Fruit fly (Drosophila melanogaster) whole organism, embryonic: ENCODE data around the gene eas.
A peak's percentile ranks its signal among the peaks of the same experiment; 100 is the strongest.

Experiments
- Abd-B ChIP-seq: fragments of 200-800 bp; sonication (Bioruptor generic); optimal IDR thresholded peaks from 2 replicates; lab custom pipeline; 2018; ENCODE audit warnings: missing biosample characterization, mild to moderate bottlenecking, missing genetic modification characterization, moderate library complexity
- CG10209 ChIP-seq: fragments of 200-800 bp; sonication (Bioruptor generic); optimal IDR thresholded peaks from 3 replicates; lab custom pipeline; 2017; ENCODE audit warnings: missing biosample characterization, mild to moderate bottlenecking, missing genetic modification characterization, missing genetic modification reagents
- CG10543 ChIP-seq: fragments of 200-800 bp; sonication (Bioruptor generic); optimal IDR thresholded peaks from 3 replicates; lab custom pipeline; 2017; ENCODE audit warnings: missing biosample characterization, mild to moderate bottlenecking, missing genetic modification characterization, moderate library complexity
- CG12071 ChIP-seq: fragments of 200-800 bp; sonication (Bioruptor generic); optimal IDR thresholded peaks from 3 replicates; lab custom pipeline; 2018; ENCODE audit warnings: missing biosample characterization, mild to moderate bottlenecking, missing genetic modification characterization
- CG12104 ChIP-seq: fragments of 200-800 bp; sonication (Bioruptor generic); optimal IDR thresholded peaks from 3 replicates; lab custom pipeline; 2016; ENCODE audit warnings: missing biosample characterization, missing genetic modification characterization
- CG12659 ChIP-seq: fragments of 200-800 bp; sonication (Bioruptor generic); optimal IDR thresholded peaks from 3 replicates; lab custom pipeline; 2017; ENCODE audit warnings: mild to moderate bottlenecking, missing biosample characterization, missing genetic modification reagents, missing genetic modification characterization
- CG13123 ChIP-seq: fragments of 200-800 bp; sonication (Bioruptor generic); optimal IDR thresholded peaks from 2 replicates; lab custom pipeline; 2016; ENCODE audit warnings: missing biosample characterization, missing genetic modification characterization
- CG15601 ChIP-seq: fragments of 200-800 bp; sonication (Bioruptor generic); optimal IDR thresholded peaks from 3 replicates; lab custom pipeline; 2019; ENCODE audit warnings: missing biosample characterization, mild to moderate bottlenecking, missing genetic modification characterization, moderate library complexity
- CG17359 ChIP-seq: fragments of 200-800 bp; sonication (Bioruptor generic); optimal IDR thresholded peaks from 3 replicates; lab custom pipeline; 2018; ENCODE audit warnings: missing biosample characterization, mild to moderate bottlenecking, missing genetic modification characterization, moderate library complexity
- CG2875 ChIP-seq: fragments of 200-800 bp; sonication (Bioruptor generic); optimal IDR thresholded peaks from 2 replicates; lab custom pipeline; 2017; ENCODE audit warnings: missing biosample characterization, mild to moderate bottlenecking, missing genetic modification characterization, missing genetic modification reagents
- CG33557 ChIP-seq: fragments of 200-800 bp; sonication (Bioruptor generic); optimal IDR thresholded peaks from 2 replicates; lab custom pipeline; 2019; ENCODE audit warnings: missing biosample characterization, mild to moderate bottlenecking, missing genetic modification characterization, moderate library complexity
- CG34422 ChIP-seq: fragments of 200-800 bp; sonication (Bioruptor generic); IDR thresholded peaks from 3 replicates; pipeline ENCODE4 v1.3.6; 2022; ENCODE audit warnings: missing biosample characterization, missing genetic modification characterization
- CG4404 ChIP-seq: fragments of 200-800 bp; sonication (Bioruptor generic); IDR thresholded peaks from 2 replicates; pipeline ENCODE4 v1.3.6; 2022; ENCODE audit warnings: missing biosample characterization, missing genetic modification characterization
- CG5245 ChIP-seq: fragments of 200-800 bp; sonication (Bioruptor generic); optimal IDR thresholded peaks from 3 replicates; lab custom pipeline; 2016; ENCODE audit warnings: missing biosample characterization, missing genetic modification characterization
- CG6254 ChIP-seq: fragments of 200-800 bp; sonication (Bioruptor generic); optimal IDR thresholded peaks from 3 replicates; lab custom pipeline; 2017; ENCODE audit warnings: mild to moderate bottlenecking, missing biosample characterization, missing genetic modification reagents, missing genetic modification characterization
- CG6765 ChIP-seq: fragments of 200-800 bp; sonication (Bioruptor generic); optimal IDR thresholded peaks from 3 replicates; lab custom pipeline; 2017; ENCODE audit warnings: missing biosample characterization, mild to moderate bottlenecking, missing genetic modification characterization
- CG8478 ChIP-seq: fragments of >200 bp; optimal IDR thresholded peaks from 2 replicates; lab custom pipeline; 2018
- CG8765 ChIP-seq: fragments of 200-800 bp; sonication (Bioruptor generic); IDR thresholded peaks from 2 replicates; pipeline ENCODE4 v1.3.6; 2022; ENCODE audit warnings: missing biosample characterization, missing genetic modification characterization
- CG8924 ChIP-seq: fragments of 200-800 bp; optimal IDR thresholded peaks from 3 replicates; lab custom pipeline; 2019; ENCODE audit warnings: missing biosample characterization, mild to moderate bottlenecking, missing genetic modification characterization, moderate library complexity
- CG9215 ChIP-seq: fragments of 200-800 bp; sonication (Bioruptor generic); IDR thresholded peaks from 2 replicates; pipeline ENCODE4 v1.3.6; 2022; ENCODE audit warnings: missing biosample characterization, missing genetic modification characterization
- Camta ChIP-seq: fragments of 200-800 bp; sonication (Bioruptor generic); optimal IDR thresholded peaks from 2 replicates; lab custom pipeline; 2016; ENCODE audit warnings: missing biosample characterization, missing genetic modification characterization
- CoRest ChIP-seq: fragments of 200-800 bp; sonication (Bioruptor generic); optimal IDR thresholded peaks from 3 replicates; lab custom pipeline; 2018; ENCODE audit warnings: missing biosample characterization, mild to moderate bottlenecking, missing genetic modification characterization, moderate library complexity
- D ChIP-seq, 2 experiments: fragments of 200-800 bp in 1 of 2; fragments of >200 bp in 1 of 2; sonication (Bioruptor generic) in 1 of 2; optimal IDR thresholded peaks; 2 replicates in 1 of 2; 3 replicates in 1 of 2; lab custom pipeline; 2017; ENCODE audit warnings: mild to moderate bottlenecking in 1 of 2, missing biosample characterization in 1 of 2, missing genetic modification characterization in 1 of 2, missing genetic modification reagents in 1 of 2
- Hr51 ChIP-seq, 2 experiments: fragments of 200-800 bp; sonication (Bioruptor generic); optimal IDR thresholded peaks; 2 replicates in 1 of 2; 3 replicates in 1 of 2; lab custom pipeline; 2016 to 2018; ENCODE audit warnings: missing biosample characterization in 2 of 2, missing genetic modification characterization in 2 of 2, mild to moderate bottlenecking in 1 of 2, moderate library complexity in 1 of 2
- Meics ChIP-seq: fragments of 200-800 bp; sonication (Bioruptor generic); optimal IDR thresholded peaks from 2 replicates; lab custom pipeline; 2017; ENCODE audit warnings: missing biosample characterization, mild to moderate bottlenecking, missing genetic modification characterization
- Myb ChIP-seq: fragments of 200-800 bp; sonication (Bioruptor generic); optimal IDR thresholded peaks from 2 replicates; lab custom pipeline; 2016; ENCODE audit warnings: missing biosample characterization, missing genetic modification characterization
- Nf-YA ChIP-seq: fragments of 200-800 bp; sonication (Bioruptor generic); IDR thresholded peaks from 2 replicates; pipeline ENCODE4 v1.3.6; 2022; ENCODE audit warnings: missing biosample characterization, missing genetic modification characterization
- Rfx ChIP-seq: fragments of 200-800 bp; sonication (Bioruptor generic); IDR thresholded peaks from 2 replicates; pipeline ENCODE4 v1.3.6; 2022; ENCODE audit warnings: missing biosample characterization, missing genetic modification characterization
- Ssrp ChIP-seq: fragments of 200-800 bp; sonication (Bioruptor generic); optimal IDR thresholded peaks from 2 replicates; lab custom pipeline; 2018; ENCODE audit warnings: missing biosample characterization, mild to moderate bottlenecking, missing genetic modification characterization, moderate library complexity
- TFAM ChIP-seq: fragments of 200-800 bp; sonication (Bioruptor generic); optimal IDR thresholded peaks from 2 replicates; lab custom pipeline; 2017; ENCODE audit warnings: missing biosample characterization, missing genetic modification characterization, inconsistent platforms
- Tbp ChIP-seq: fragments of >200 bp; optimal IDR thresholded peaks from 2 replicates; lab custom pipeline; 2018; ENCODE audit warnings: missing biosample characterization, missing genetic modification characterization
- Xbp1 ChIP-seq: fragments of 200-800 bp; sonication (Bioruptor generic); optimal IDR thresholded peaks from 3 replicates; lab custom pipeline; 2016; ENCODE audit warnings: missing biosample characterization, mild to moderate bottlenecking, missing genetic modification characterization
- al ChIP-seq: fragments of 200-800 bp; sonication (Bioruptor generic); IDR thresholded peaks from 2 replicates; pipeline ENCODE4 v1.3.6; 2022; ENCODE audit warnings: missing biosample characterization, missing genetic modification characterization
- ase ChIP-seq: fragments of 200-800 bp; sonication (Bioruptor generic); IDR thresholded peaks from 3 replicates; pipeline ENCODE4 v1.3.6; 2022; ENCODE audit warnings: missing biosample characterization, missing genetic modification characterization
- ash1 ChIP-seq: fragments of 200-800 bp; sonication (Bioruptor generic); optimal IDR thresholded peaks from 2 replicates; lab custom pipeline; 2018; ENCODE audit warnings: missing biosample characterization, mild to moderate bottlenecking, missing genetic modification characterization
- bab2 ChIP-seq: fragments of 200-800 bp; sonication (Bioruptor generic); optimal IDR thresholded peaks from 2 replicates; lab custom pipeline; 2016; ENCODE audit warnings: missing biosample characterization, missing genetic modification characterization
- crol ChIP-seq: fragments of 200-800 bp; sonication (Bioruptor generic); IDR thresholded peaks from 2 replicates; pipeline ENCODE4 v1.3.6; 2022; ENCODE audit warnings: missing biosample characterization, missing genetic modification characterization
- fd64A ChIP-seq: fragments of 200-800 bp; sonication (Bioruptor generic); optimal IDR thresholded peaks from 3 replicates; lab custom pipeline; 2018; ENCODE audit warnings: missing biosample characterization, mild to moderate bottlenecking, missing genetic modification characterization
- gro ChIP-seq: fragments of 200-800 bp; sonication (Bioruptor generic); optimal IDR thresholded peaks from 2 replicates; lab custom pipeline; 2016; ENCODE audit warnings: missing biosample characterization, missing genetic modification characterization
- gsb-n ChIP-seq: fragments of 200-800 bp; sonication (Bioruptor generic); optimal IDR thresholded peaks from 3 replicates; lab custom pipeline; 2018; ENCODE audit warnings: missing biosample characterization, mild to moderate bottlenecking, missing genetic modification characterization
- ind ChIP-seq: fragments of 200-800 bp; sonication (Bioruptor generic); optimal IDR thresholded peaks from 3 replicates; lab custom pipeline; 2016; ENCODE audit warnings: missing biosample characterization, missing genetic modification characterization
- insv ChIP-seq, 2 experiments: fragments of 200-800 bp; sonication (Bioruptor generic); optimal IDR thresholded peaks; 3 replicates each; lab custom pipeline; 2016 to 2018; ENCODE audit warnings: missing biosample characterization in 2 of 2, missing genetic modification characterization in 2 of 2
- mam ChIP-seq: fragments of 200-800 bp; sonication (Bioruptor generic); optimal IDR thresholded peaks from 3 replicates; lab custom pipeline; 2016; ENCODE audit warnings: missing biosample characterization, missing genetic modification characterization
- oc ChIP-seq: fragments of 200-800 bp; sonication (Bioruptor generic); optimal IDR thresholded peaks from 2 replicates; lab custom pipeline; 2018; ENCODE audit warnings: missing biosample characterization, mild to moderate bottlenecking, missing genetic modification characterization, moderate library complexity
- phol ChIP-seq: fragments of 200-800 bp; sonication (Bioruptor generic); optimal IDR thresholded peaks from 3 replicates; lab custom pipeline; 2018; ENCODE audit warnings: missing biosample characterization, mild to moderate bottlenecking, missing genetic modification characterization, moderate library complexity
- row ChIP-seq: fragments of 200-800 bp; sonication (Bioruptor generic); IDR thresholded peaks from 3 replicates; pipeline ENCODE4 v1.3.6; 2022; ENCODE audit warnings: missing biosample characterization, missing genetic modification characterization
- sd ChIP-seq: fragments of 200-800 bp; sonication (Bioruptor generic); optimal IDR thresholded peaks from 3 replicates; lab custom pipeline; 2018; ENCODE audit warnings: missing biosample characterization, mild to moderate bottlenecking, missing genetic modification characterization, moderate library complexity
- slp2 ChIP-seq: fragments of 200-800 bp; sonication (Bioruptor generic); optimal IDR thresholded peaks from 2 replicates; lab custom pipeline; 2016; ENCODE audit warnings: missing biosample characterization, missing genetic modification characterization
- tgo ChIP-seq: fragments of 200-800 bp; sonication (Bioruptor generic); IDR thresholded peaks from 3 replicates; pipeline ENCODE4 v1.3.6; 2022; ENCODE audit warnings: missing biosample characterization, missing genetic modification characterization
- unc-4 ChIP-seq: fragments of 200-800 bp; sonication (Bioruptor generic); IDR thresholded peaks from 2 replicates; pipeline ENCODE4 v1.3.6; 2022; ENCODE audit warnings: missing biosample characterization, missing genetic modification characterization; ENCODE audit not compliant: partially characterized antibody

Gene eas

dm6 chrX:16318858-16319557 lies 40.9 kb downstream of the eas start (continued):
- no peak for TF ChIP-seq TFAM
- no peak for TF ChIP-seq unc-4 (GFP tag; lab: Robert Waterston, UW)
- TF ChIP-seq tgo (GFP tag; lab: Robert Waterston, UW), result no peak
- TF ChIP-seq row (GFP tag; lab: Robert Waterston, UW), result peak; percentile 11; the same call in 2 of the 3 replicates
- no peak for TF ChIP-seq bab2 (GFP tag; lab: Kevin White, UChicago)
- TF ChIP-seq CG8478 (lab: Kevin White, UChicago), result no peak
- TF ChIP-seq Xbp1 (GFP tag; lab: Kevin White, UChicago), result no peak
- no peak for TF ChIP-seq Myb (GFP tag; lab: Kevin White, UChicago)
- TF ChIP-seq CG2875, result no peak
- TF ChIP-seq insv (GFP tag; optimal IDR thresholded peaks at IDR 0.05; lab: Kevin White, UChicago), result peak in 1 of 2 experiments; percentile 83
- no peak for TF ChIP-seq slp2 (GFP tag; lab: Kevin White, UChicago)
- no peak for TF ChIP-seq oc (tag; lab: Kevin White, UChicago)
- TF ChIP-seq CG6254 (GFP tag; lab: Kevin White, UChicago), result no peak
- TF ChIP-seq Nf-YA, result no peak
- TF ChIP-seq Rfx (GFP tag; lab: Robert Waterston, UW), result no peak; the same call in 1 of the 2 replicates
- TF ChIP-seq mam (GFP tag; lab: Kevin White, UChicago), result no peak
- no peak for TF ChIP-seq Meics
- TF ChIP-seq CG12104, result no peak
- TF ChIP-seq gro (GFP tag; lab: Kevin White, UChicago), result no peak
- TF ChIP-seq phol (tag; lab: Kevin White, UChicago), result no peak
- TF ChIP-seq Abd-B (GFP tag; lab: Kevin White, UChicago), result no peak
- TF ChIP-seq ash1 (GFP tag; lab: Kevin White, UChicago), result no peak
- TF ChIP-seq CG6765 (GFP tag; lab: Kevin White, UChicago), result no peak
- TF ChIP-seq al (GFP tag; lab: Robert Waterston, UW), result no peak
- no peak for TF ChIP-seq fd64A
- no peak for TF ChIP-seq CoRest (tag; lab: Kevin White, UChicago)
- TF ChIP-seq CG9215, result no peak
- no peak for TF ChIP-seq Camta (GFP tag; lab: Kevin White, UChicago)
- TF ChIP-seq CG34422 (GFP tag; lab: Robert Waterston, UW), result peak; percentile 82; the same call in 1 of the 3 replicates
- no peak for TF ChIP-seq CG12659 (GFP tag; lab: Kevin White, UChicago)
- no peak for TF ChIP-seq Tbp (GFP tag; lab: Kevin White, UChicago)
- no peak for TF ChIP-seq CG17359 (tag; lab: Kevin White, UChicago)
- TF ChIP-seq CG8924 (tag; lab: Kevin White, UChicago), result peak; percentile 9
- no peak for TF ChIP-seq Hr51 (GFP tag; optimal IDR thresholded peaks at IDR 0.05; lab: Kevin White, UChicago)
- TF ChIP-seq CG12071 (GFP tag; lab: Kevin White, UChicago), result no peak
- TF ChIP-seq Ssrp (tag; lab: Kevin White, UChicago), result no peak
- TF ChIP-seq crol (GFP tag; lab: Robert Waterston, UW), result no peak
- no peak for TF ChIP-seq CG4404
- TF ChIP-seq ind (GFP tag; lab: Kevin White, UChicago), result no peak
- TF ChIP-seq CG5245 (GFP tag; lab: Kevin White, UChicago), result no peak
- TF ChIP-seq D (optimal IDR thresholded peaks at IDR 0.05; lab: Kevin White, UChicago), result no peak
- TF ChIP-seq D (GFP tag; optimal IDR thresholded peaks at IDR 0.05; lab: Kevin White, UChicago), result no peak
- TF ChIP-seq sd (tag; lab: Kevin White, UChicago), result peak; percentile 96
- TF ChIP-seq CG10543 (GFP tag; lab: Kevin White, UChicago), result peak; percentile 65
- TF ChIP-seq gsb-n, result no peak
- TF ChIP-seq CG10209 (GFP tag; lab: Kevin White, UChicago), result no peak
- TF ChIP-seq CG13123 (GFP tag; lab: Kevin White, UChicago), result no peak
- TF ChIP-seq ase (GFP tag; lab: Robert Waterston, UW), result no peak
- no peak for TF ChIP-seq CG8765 (GFP tag; lab: Robert Waterston, UW)
- TF ChIP-seq CG15601 (tag; lab: Kevin White, UChicago), result no peak
- TF ChIP-seq CG33557 (GFP tag; lab: Kevin White, UChicago), result peak; percentile 4
